Fruit fly (Drosophila melanogaster): Measurements from ENCODE around the gene SuUR.

dm6 chr3L:11069764-11070163 lies 5.0 kb downstream of the SuUR start, which contains the start of gene CG6310:
- no peak for TF ChIP-seq CG8301 (tag; optimal IDR thresholded peaks at IDR 0.05)
- TF ChIP-seq CG12605 (GFP tag; IDR thresholded peaks at IDR 0.05): no peak
- no peak for TF ChIP-seq rn (GFP tag; IDR thresholded peaks at IDR 0.05)
